Fruit fly (Drosophila melanogaster) whole organism, embryonic: ENCODE data around the gene Prp3.

ENCODE experiments used
- Atf-2 ChIP-seq: fragments of 200-800 bp; sonication (Bioruptor generic); optimal IDR thresholded peaks from 2 replicates; lab custom pipeline; 2016; ENCODE audit warnings: missing biosample characterization, missing genetic modification characterization
- Atf3 ChIP-seq: fragments of 200-800 bp; sonication (Bioruptor generic); optimal IDR thresholded peaks from 3 replicates; lab custom pipeline; 2016; ENCODE audit warnings: missing biosample characterization, missing genetic modification characterization
- Awh ChIP-seq: fragments of 200-800 bp; sonication (Bioruptor generic); IDR thresholded peaks from 2 replicates; pipeline ENCODE4, ENCODE4 v1.3.6; 2022; ENCODE audit warnings: missing biosample characterization, missing genetic modification characterization
- Bteb2 ChIP-seq: fragments of 200-800 bp; sonication (Bioruptor generic); optimal IDR thresholded peaks from 2 replicates; lab custom pipeline; 2016; ENCODE audit warnings: missing biosample characterization, missing genetic modification characterization
- CG1024 ChIP-seq: fragments of 200-800 bp; sonication (Bioruptor generic); IDR thresholded peaks from 2 replicates; pipeline ENCODE4 v1.3.6; 2022; ENCODE audit warnings: missing biosample characterization, missing genetic modification characterization
- CG13775 ChIP-seq: fragments of 200-800 bp; sonication (Bioruptor generic); optimal IDR thresholded peaks from 3 replicates; lab custom pipeline; 2017; ENCODE audit warnings: missing biosample characterization, mild to moderate bottlenecking, missing genetic modification characterization
- CG1792 ChIP-seq: fragments of 200-800 bp; sonication (Bioruptor generic); optimal IDR thresholded peaks from 2 replicates; lab custom pipeline; 2016; ENCODE audit warnings: missing biosample characterization, missing genetic modification characterization
- CG18262 ChIP-seq: fragments of 200-800 bp; optimal IDR thresholded peaks from 3 replicates; lab custom pipeline; 2019; ENCODE audit warnings: missing biosample characterization, mild to moderate bottlenecking, missing genetic modification characterization, moderate library complexity
- CG18599 ChIP-seq: fragments of 200-800 bp; sonication (Bioruptor generic); optimal IDR thresholded peaks from 3 replicates; lab custom pipeline; 2017; ENCODE audit warnings: missing biosample characterization, missing genetic modification characterization, mild to moderate bottlenecking, moderate library complexity, missing genetic modification reagents
- CG2129 ChIP-seq: fragments of 200-800 bp; sonication (Bioruptor generic); IDR thresholded peaks from 2 replicates; pipeline ENCODE4 v1.3.6; 2022; ENCODE audit warnings: missing biosample characterization, missing genetic modification characterization; ENCODE audit not compliant: partially characterized antibody
- CG2199 ChIP-seq: fragments of 200-800 bp; sonication (Bioruptor generic); IDR thresholded peaks from 3 replicates; pipeline ENCODE4 v1.3.6; 2022; ENCODE audit warnings: missing biosample characterization, missing genetic modification characterization
- CG30403 ChIP-seq: fragments of 200-800 bp; sonication (Bioruptor generic); optimal IDR thresholded peaks from 3 replicates; lab custom pipeline; 2016; ENCODE audit warnings: missing biosample characterization, missing genetic modification characterization
- CG34422 ChIP-seq: fragments of 200-800 bp; sonication (Bioruptor generic); IDR thresholded peaks from 3 replicates; pipeline ENCODE4 v1.3.6; 2022; ENCODE audit warnings: missing biosample characterization, missing genetic modification characterization
- CG3726 ChIP-seq: fragments of 200-800 bp; sonication (Bioruptor generic); IDR thresholded peaks from 3 replicates; pipeline ENCODE4, ENCODE4 v1.3.6; 2022; ENCODE audit warnings: missing biosample characterization, missing genetic modification characterization
- CG4360 ChIP-seq: fragments of 200-800 bp; sonication (Bioruptor generic); IDR thresholded peaks from 2 replicates; pipeline ENCODE4 v1.3.6; 2022; ENCODE audit warnings: missing biosample characterization, missing genetic modification characterization
- CG7987 ChIP-seq: fragments of 200-800 bp; sonication (Bioruptor generic); optimal IDR thresholded peaks from 2 replicates; lab custom pipeline; 2018; ENCODE audit warnings: missing biosample characterization, mild to moderate bottlenecking, missing genetic modification characterization, moderate library complexity
- CG8089 ChIP-seq: fragments of 200-800 bp; sonication (Bioruptor generic); optimal IDR thresholded peaks from 3 replicates; lab custom pipeline; 2016; ENCODE audit warnings: missing biosample characterization, missing genetic modification characterization
- CG8359 ChIP-seq: fragments of 200-800 bp; sonication (Bioruptor generic); optimal IDR thresholded peaks from 2 replicates; lab custom pipeline; 2017; ENCODE audit warnings: missing biosample characterization, mild to moderate bottlenecking, missing genetic modification characterization, borderline replicate concordance
- CG8765 ChIP-seq: fragments of 200-800 bp; sonication (Bioruptor generic); IDR thresholded peaks from 2 replicates; pipeline ENCODE4 v1.3.6; 2022; ENCODE audit warnings: missing biosample characterization, missing genetic modification characterization
- CG9437 ChIP-seq: fragments of 200-800 bp; sonication (Bioruptor generic); optimal IDR thresholded peaks from 2 replicates; lab custom pipeline; 2018; ENCODE audit warnings: missing biosample characterization, mild to moderate bottlenecking, missing genetic modification characterization
- CG9797 ChIP-seq: fragments of 200-800 bp; sonication (Bioruptor generic); optimal IDR thresholded peaks from 3 replicates; lab custom pipeline; 2018; ENCODE audit warnings: missing biosample characterization, mild to moderate bottlenecking, missing genetic modification characterization
- CG9876 ChIP-seq: fragments of 200-800 bp; sonication (Bioruptor generic); optimal IDR thresholded peaks from 2 replicates; lab custom pipeline; 2016; ENCODE audit warnings: missing biosample characterization, missing genetic modification characterization
- CG9932 ChIP-seq: fragments of 200-800 bp; sonication (Bioruptor generic); IDR thresholded peaks from 2 replicates; pipeline ENCODE4 v1.3.6; 2022; ENCODE audit warnings: missing biosample characterization, missing genetic modification characterization
- Dfd ChIP-seq, 2 experiments: fragments of >200 bp; optimal IDR thresholded peaks; 2 replicates each; lab custom pipeline; 2017; ENCODE audit warnings: missing biosample characterization in 2 of 2, missing genetic modification characterization in 2 of 2
- Dip3 ChIP-seq: fragments of 200-800 bp; sonication (Bioruptor generic); optimal IDR thresholded peaks from 3 replicates; lab custom pipeline; 2016; ENCODE audit warnings: missing biosample characterization, missing genetic modification characterization
- GATAe ChIP-seq: fragments of 200-800 bp; sonication (Bioruptor generic); conservative IDR thresholded peaks from 2 replicates; pipeline ENCODE4 v1.3.6; 2022; ENCODE audit warnings: missing biosample characterization, missing genetic modification characterization
- Hr51 ChIP-seq, 2 experiments: fragments of 200-800 bp; sonication (Bioruptor generic); optimal IDR thresholded peaks; 2 replicates in 1 of 2; 3 replicates in 1 of 2; lab custom pipeline; 2016 to 2018; ENCODE audit warnings: missing biosample characterization in 2 of 2, missing genetic modification characterization in 2 of 2, mild to moderate bottlenecking in 1 of 2, moderate library complexity in 1 of 2
- Med ChIP-seq: fragments of 200-800 bp; sonication (Bioruptor generic); peaks from one replicate; lab custom pipeline; 2016; ENCODE audit warnings: missing biosample characterization, missing genetic modification characterization, mild to moderate bottlenecking, inconsistent platforms, moderate library complexity
- Mrtf ChIP-seq: fragments of 200-800 bp; sonication (Bioruptor generic); IDR thresholded peaks from 3 replicates; pipeline ENCODE4 v1.3.6; 2022; ENCODE audit warnings: missing biosample characterization, missing genetic modification characterization
- NK7.1 ChIP-seq: fragments of 200-800 bp; sonication (Bioruptor generic); optimal IDR thresholded peaks from 3 replicates; lab custom pipeline; 2016; ENCODE audit warnings: missing biosample characterization, missing genetic modification characterization
- Nf-YA ChIP-seq: fragments of 200-800 bp; sonication (Bioruptor generic); IDR thresholded peaks from 2 replicates; pipeline ENCODE4 v1.3.6; 2022; ENCODE audit warnings: missing biosample characterization, missing genetic modification characterization
- Opbp ChIP-seq: fragments of 200-800 bp; sonication (Bioruptor generic); IDR thresholded peaks from 3 replicates; pipeline ENCODE4 v1.3.6; 2022; ENCODE audit warnings: missing biosample characterization, missing genetic modification characterization; ENCODE audit not compliant: partially characterized antibody
- Optix ChIP-seq: fragments of 200-800 bp; sonication (Bioruptor generic); IDR thresholded peaks from 3 replicates; pipeline ENCODE4 v1.3.6; 2022; ENCODE audit warnings: missing biosample characterization, missing genetic modification characterization
- Rfx ChIP-seq: fragments of 200-800 bp; sonication (Bioruptor generic); IDR thresholded peaks from 2 replicates; pipeline ENCODE4 v1.3.6; 2022; ENCODE audit warnings: missing biosample characterization, missing genetic modification characterization
- Sin3A ChIP-seq: fragments of >200 bp; optimal IDR thresholded peaks from 2 replicates; lab custom pipeline; 2018
- Taf1 ChIP-seq: fragments of 200-800 bp; sonication (Bioruptor generic); IDR thresholded peaks from 2 replicates; pipeline ENCODE4 v1.3.6; 2022; ENCODE audit warnings: missing biosample characterization, missing genetic modification characterization
- ab ChIP-seq: fragments of 200-800 bp; sonication (Bioruptor generic); optimal IDR thresholded peaks from 2 replicates; lab custom pipeline; 2016; ENCODE audit warnings: missing biosample characterization, missing genetic modification characterization
- abd-A ChIP-seq: fragments of 200-800 bp; sonication (Bioruptor generic); optimal IDR thresholded peaks from 3 replicates; lab custom pipeline; 2019; ENCODE audit warnings: missing biosample characterization, mild to moderate bottlenecking, missing genetic modification characterization, moderate library complexity
- bbx ChIP-seq: fragments of 200-800 bp; sonication (Bioruptor generic); IDR thresholded peaks from 2 replicates; pipeline ENCODE4 v1.3.6; 2022; ENCODE audit warnings: missing biosample characterization, missing genetic modification characterization; ENCODE audit not compliant: partially characterized antibody
- crol ChIP-seq: fragments of 200-800 bp; sonication (Bioruptor generic); IDR thresholded peaks from 2 replicates; pipeline ENCODE4 v1.3.6; 2022; ENCODE audit warnings: missing biosample characterization, missing genetic modification characterization
- da ChIP-seq: fragments of 200-800 bp; sonication (Bioruptor generic); optimal IDR thresholded peaks from 2 replicates; lab custom pipeline; 2016; ENCODE audit warnings: missing biosample characterization, missing genetic modification characterization
- ftz-f1 ChIP-seq: fragments of 200-800 bp; sonication (Bioruptor generic); optimal IDR thresholded peaks from 2 replicates; lab custom pipeline; 2016; ENCODE audit warnings: missing biosample characterization, missing genetic modification characterization
- h ChIP-seq: fragments of >200 bp; optimal IDR thresholded peaks from 2 replicates; lab custom pipeline; 2017
- hb ChIP-seq: fragments of 200-800 bp; sonication (Bioruptor generic); IDR thresholded peaks from 3 replicates; pipeline ENCODE4 v1.3.6; 2022; ENCODE audit warnings: missing biosample characterization, missing genetic modification characterization; ENCODE audit not compliant: partially characterized antibody
- mirr ChIP-seq: fragments of 200-800 bp; sonication (Bioruptor generic); optimal IDR thresholded peaks from 3 replicates; lab custom pipeline; 2018; ENCODE audit warnings: missing biosample characterization, mild to moderate bottlenecking, missing genetic modification characterization
- nerfin-1 ChIP-seq: fragments of 200-800 bp; sonication (Bioruptor generic); optimal IDR thresholded peaks from 3 replicates; lab custom pipeline; 2019; ENCODE audit warnings: missing biosample characterization, mild to moderate bottlenecking, missing genetic modification characterization, moderate library complexity
- rib ChIP-seq: fragments of 200-800 bp; sonication (Bioruptor generic); IDR thresholded peaks from 2 replicates; pipeline ENCODE4 v1.3.6; 2022; ENCODE audit warnings: missing biosample characterization, missing genetic modification characterization
- schlank ChIP-seq: fragments of 200-800 bp; sonication (Bioruptor generic); optimal IDR thresholded peaks from 2 replicates; lab custom pipeline; 2018; ENCODE audit warnings: missing biosample characterization, mild to moderate bottlenecking, missing genetic modification characterization
- sens ChIP-seq: fragments of 200-800 bp; sonication (Bioruptor generic); peaks from one replicate; lab custom pipeline; 2016; ENCODE audit warnings: missing biosample characterization, missing genetic modification characterization
- stc ChIP-seq: fragments of 200-800 bp; sonication (Bioruptor generic); IDR thresholded peaks from 2 replicates; pipeline ENCODE4 v1.3.6; 2022; ENCODE audit warnings: missing biosample characterization, missing genetic modification characterization
- tna ChIP-seq: fragments of 200-800 bp; sonication (Bioruptor generic); IDR thresholded peaks from 2 replicates; pipeline ENCODE4 v1.3.6; 2022; ENCODE audit warnings: missing biosample characterization, missing genetic modification characterization; ENCODE audit not compliant: partially characterized antibody
- toy ChIP-seq: fragments of 200-800 bp; sonication (Bioruptor generic); IDR thresholded peaks from 2 replicates; pipeline ENCODE4 v1.3.6; 2022; ENCODE audit warnings: missing biosample characterization, missing genetic modification characterization
- vnd ChIP-seq: fragments of 200-800 bp; sonication (Bioruptor generic); IDR thresholded peaks from 3 replicates; pipeline ENCODE4 v1.3.6; 2022; ENCODE audit warnings: missing biosample characterization, missing genetic modification characterization; ENCODE audit not compliant: partially characterized antibody

The Prp3 gene

dm6 chr3L:19871667-19871931 is 38.5 kb upstream of the Prp3 start:
- TF ChIP-seq nerfin-1 (tag; lab: Kevin White, UChicago) = peak; percentile 92
- TF ChIP-seq ab (GFP tag; lab: Kevin White, UChicago) = no peak
- no peak for TF ChIP-seq ftz-f1 (GFP tag; lab: Kevin White, UChicago)
- TF ChIP-seq CG8765 (GFP tag; lab: Robert Waterston, UW) = no peak
- peak; percentile 21; the same call in 1 of the 2 replicates for TF ChIP-seq stc (GFP tag; lab: Robert Waterston, UW)
- TF ChIP-seq Sin3A = no peak
- TF ChIP-seq Atf3 = no peak
- no peak for TF ChIP-seq Mrtf (GFP tag; lab: Robert Waterston, UW)
- TF ChIP-seq CG2129 (GFP tag; lab: Robert Waterston, UW) = no peak
- no peak for TF ChIP-seq Atf-2 (GFP tag; lab: Kevin White, UChicago)
- no peak for TF ChIP-seq CG8359
- TF ChIP-seq Awh (GFP tag; lab: Robert Waterston, UW) = no peak
- no peak for TF ChIP-seq CG3726 (GFP tag; lab: Robert Waterston, UW)
- TF ChIP-seq CG8089 (GFP tag; lab: Kevin White, UChicago) = no peak
- no peak for TF ChIP-seq CG9797
- TF ChIP-seq rib (GFP tag; lab: Robert Waterston, UW) = no peak
- TF ChIP-seq Nf-YA = no peak
- no peak for TF ChIP-seq schlank (tag; lab: Kevin White, UChicago)
- peak; percentile 50 for TF ChIP-seq sens (GFP tag; lab: Kevin White, UChicago)
- TF ChIP-seq NK7.1 (GFP tag; lab: Kevin White, UChicago) = no peak
- TF ChIP-seq Dfd (GFP tag; optimal IDR thresholded peaks at IDR 0.05; lab: Kevin White, UChicago) = no peak
- TF ChIP-seq Med (GFP tag; lab: Kevin White, UChicago) = peak; percentile 10
- TF ChIP-seq Bteb2 (GFP tag; lab: Kevin White, UChicago) = no peak
- no peak for TF ChIP-seq CG1792
- no peak for TF ChIP-seq Hr51 (GFP tag; optimal IDR thresholded peaks at IDR 0.05; lab: Kevin White, UChicago)
- no peak for TF ChIP-seq CG34422 (GFP tag; lab: Robert Waterston, UW)
- no peak for TF ChIP-seq CG9437 (GFP tag; lab: Kevin White, UChicago)
- peak; percentile 81 for TF ChIP-seq CG13775 (GFP tag; lab: Kevin White, UChicago)
- TF ChIP-seq CG9932 = no peak
- TF ChIP-seq h (lab: Kevin White, UChicago) = no peak
- no peak for TF ChIP-seq CG9876 (GFP tag; lab: Kevin White, UChicago)
- TF ChIP-seq da = no peak
- no peak for TF ChIP-seq Rfx (GFP tag; lab: Robert Waterston, UW)
- no peak for TF ChIP-seq abd-A (tag; lab: Kevin White, UChicago)

- peak; percentile 94 for TF ChIP-seq crol (GFP tag; lab: Robert Waterston, UW)
- 0 out of 3 replicates have a peak, but pooled peaks have one; percentile 40 for TF ChIP-seq Opbp (GFP tag; lab: Robert Waterston, UW)
- 0 out of 2 replicates have a peak, but pooled peaks have one; percentile 23 for TF ChIP-seq tna (GFP tag; lab: Robert Waterston, UW)
- TF ChIP-seq Rfx (GFP tag; lab: Robert Waterston, UW) = 0 out of 2 replicates have a peak, but pooled peaks have one; percentile 11
- TF ChIP-seq toy (GFP tag; lab: Robert Waterston, UW) = no peak
- TF ChIP-seq GATAe (GFP tag; lab: Robert Waterston, UW) = peak; percentile 58
- TF ChIP-seq CG30403 (GFP tag; lab: Kevin White, UChicago) = no peak
- TF ChIP-seq Optix = peak; percentile 34; the same call in 1 of the 3 replicates
- peak; percentile 73 for TF ChIP-seq mirr (GFP tag; lab: Kevin White, UChicago)
- no peak for TF ChIP-seq CG1024 (GFP tag; lab: Robert Waterston, UW)
- TF ChIP-seq CG7987 (GFP tag; lab: Kevin White, UChicago) = peak; percentile 52
- peak; percentile 31; the same call in 1 of the 2 replicates for TF ChIP-seq CG4360
- TF ChIP-seq vnd (GFP tag; lab: Robert Waterston, UW) = peak; percentile 47; the same call in 2 of the 3 replicates
- 0 out of 3 replicates have a peak, but pooled peaks have one; percentile 49 for TF ChIP-seq CG2199 (GFP tag; lab: Robert Waterston, UW)
- no peak for TF ChIP-seq Taf1 (GFP tag; lab: Robert Waterston, UW)
- TF ChIP-seq CG18599 (GFP tag; lab: Kevin White, UChicago) = no peak
- no peak for TF ChIP-seq CG18262 (tag; lab: Kevin White, UChicago)
- peak; percentile 72 for TF ChIP-seq Med (GFP tag; lab: Kevin White, UChicago)
- peak; percentile 15; the same call in 1 of the 2 replicates for TF ChIP-seq bbx (GFP tag; lab: Robert Waterston, UW)
- no peak for TF ChIP-seq Dip3 (GFP tag; lab: Kevin White, UChicago)
- 0 out of 3 replicates have a peak, but pooled peaks have one; percentile 37 for TF ChIP-seq hb (GFP tag; lab: Robert Waterston, UW)
These were observed 37.6 kb upstream of the Prp3 start for dm6 chr3L:19872465-19872883.
